Worm (Caenorhabditis elegans): ENCODE data around the gene prp-8.

Gene prp-8

ce11 chrIII:8126978-8127377 is 37.2 kb upstream of the prp-8 start:
- no peak for TF ChIP-seq aly-2 (tag; optimal IDR thresholded peaks at IDR 0.05)
- no peak for TF ChIP-seq daf-12 (tag; optimal IDR thresholded peaks at IDR 0.05)
- TF ChIP-seq nfya-1 (tag; optimal IDR thresholded peaks at IDR 0.05; ENCODE audit: insufficient read depth): peak; percentile 55
- TF ChIP-seq lin-39 (tag; optimal IDR thresholded peaks at IDR 0.05): peak; percentile 76
- TF ChIP-seq pha-4 (tag; optimal IDR thresholded peaks at IDR 0.05): peak; percentile 38
- TF ChIP-seq mml-1 (tag; optimal IDR thresholded peaks at IDR 0.05): no peak
- no peak for TF ChIP-seq nhr-25 (tag; optimal IDR thresholded peaks at IDR 0.05)
- TF ChIP-seq egl-5 (tag; optimal IDR thresholded peaks at IDR 0.05): no peak
- TF ChIP-seq hmg-11 (tag; optimal IDR thresholded peaks at IDR 0.05): peak; percentile 87

- TF ChIP-seq egl-5 (tag; optimal IDR thresholded peaks at IDR 0.05) (no peak), nhr-76 (tag; optimal IDR thresholded peaks at IDR 0.05) (no peak), aly-2 (tag; optimal IDR thresholded peaks at IDR 0.05) (no peak), ama-1 (optimal IDR thresholded peaks at IDR 0.05) (no peak), lin-39 (tag; optimal IDR thresholded peaks at IDR 0.05) (no peak), ceh-28 (tag; optimal IDR thresholded peaks at IDR 0.05) (no peak), lin-15B (tag; optimal IDR thresholded peaks at IDR 0.05) (no peak), fkh-10 (GFP tag; optimal IDR thresholded peaks at IDR 0.05) (no peak), nhr-67 (tag; optimal IDR thresholded peaks at IDR 0.05) (no peak), nhr-28 (tag; optimal IDR thresholded peaks at IDR 0.05) (no peak), hmg-11 (tag; optimal IDR thresholded peaks at IDR 0.05) (no peak), ceh-16 (tag; optimal IDR thresholded peaks at IDR 0.05) (no peak), ZK546.5 (tag; optimal IDR thresholded peaks at IDR 0.05) (no peak), lsy-12 (tag; optimal IDR thresholded peaks at IDR 0.05) (no peak), ztf-4 (tag; optimal IDR thresholded peaks at IDR 0.05) (no peak), R02D3.7 (tag; optimal IDR thresholded peaks at IDR 0.05) (no peak), nhr-23 (tag; optimal IDR thresholded peaks at IDR 0.05) (no peak), nhr-11 (tag; optimal IDR thresholded peaks at IDR 0.05) (no peak), mml-1 (tag; optimal IDR thresholded peaks at IDR 0.05) (no peak)
Measured at ce11 chrIII:8129195-8129594, 35.0 kb upstream of the prp-8 start.

ce11 chrIII:8130177-8130902 is 33.8 kb upstream of the prp-8 start, which contains the start of the genes rpl-21 and C14B9.10:
Gene rpl-21 (minus strand): TSS chrIII:8130227.
Gene C14B9.10 (plus strand): TSS chrIII:8130852.
- TF ChIP-seq lin-15B (tag; optimal IDR thresholded peaks at IDR 0.05) (peak; percentile 87), nhr-11 (tag; optimal IDR thresholded peaks at IDR 0.05) (no peak), ceh-28 (tag; optimal IDR thresholded peaks at IDR 0.05) (peak; percentile 57), nhr-28 (tag; optimal IDR thresholded peaks at IDR 0.05) (no peak), mdl-1 (tag; optimal IDR thresholded peaks at IDR 0.05) (no peak), eor-1 (tag; optimal IDR thresholded peaks at IDR 0.05) (no peak), nhr-43 (tag; optimal IDR thresholded peaks at IDR 0.05; ENCODE audit: poor library complexity, severe bottlenecking) (peak; percentile 74), egl-5 (tag; optimal IDR thresholded peaks at IDR 0.05) (peak; percentile 81), ceh-16 (tag; optimal IDR thresholded peaks at IDR 0.05) (peak; percentile 11), daf-12 (tag; optimal IDR thresholded peaks at IDR 0.05) (no peak), ceh-9 (tag; optimal IDR thresholded peaks at IDR 0.05) (no peak), nhr-12 (tag; optimal IDR thresholded peaks at IDR 0.05) (no peak), ZK546.5 (tag; optimal IDR thresholded peaks at IDR 0.05) (peak; percentile 0), pqm-1 (tag; optimal IDR thresholded peaks at IDR 0.05) (peak; percentile 59), elt-2 (tag; optimal IDR thresholded peaks at IDR 0.05) (peak; percentile 45), ztf-4 (tag; optimal IDR thresholded peaks at IDR 0.05) (no peak), nhr-77 (tag; optimal IDR thresholded peaks at IDR 0.05) (no peak), pha-4 (tag; optimal IDR thresholded peaks at IDR 0.05) (peak; percentile 95), nhr-25 (tag; optimal IDR thresholded peaks at IDR 0.05) (peak; percentile 83), hmg-11 (tag; optimal IDR thresholded peaks at IDR 0.05) (peak; percentile 90), ceh-82 (tag; optimal IDR thresholded peaks at IDR 0.05) (peak; percentile 20), tbx-2 (tag; optimal IDR thresholded peaks at IDR 0.05) (peak; percentile 11), ama-1 (optimal IDR thresholded peaks at IDR 0.05) (peak; percentile 53), nhr-237 (tag; optimal IDR thresholded peaks at IDR 0.05) (no peak), snpc-4 (tag; optimal IDR thresholded peaks at IDR 0.05) (peak; percentile 47), nhr-23 (tag; optimal IDR thresholded peaks at IDR 0.05) (peak; percentile 85), lsy-12 (tag; optimal IDR thresholded peaks at IDR 0.05) (peak; percentile 63), fkh-10 (GFP tag; optimal IDR thresholded peaks at IDR 0.05) (no peak), lin-39 (tag; optimal IDR thresholded peaks at IDR 0.05) (peak; percentile 90), jun-1 (tag; optimal IDR thresholded peaks at IDR 0.05) (peak; percentile 35), egl-27 (tag; optimal IDR thresholded peaks at IDR 0.05) (no peak), nhr-76 (tag; optimal IDR thresholded peaks at IDR 0.05) (no peak), unc-39 (tag; optimal IDR thresholded peaks at IDR 0.05) (no peak), nfya-1 (tag; optimal IDR thresholded peaks at IDR 0.05; ENCODE audit: insufficient read depth) (peak; percentile 98), elt-1 (tag; optimal IDR thresholded peaks at IDR 0.05) (no peak), nhr-67 (tag; optimal IDR thresholded peaks at IDR 0.05) (no peak), R02D3.7 (tag; optimal IDR thresholded peaks at IDR 0.05) (peak; percentile 82), unc-62 (GFP tag; optimal IDR thresholded peaks at IDR 0.05) (peak; percentile 11), ztf-11 (tag; optimal IDR thresholded peaks at IDR 0.05) (no peak), aly-2 (tag; optimal IDR thresholded peaks at IDR 0.05) (no peak), mml-1 (tag; optimal IDR thresholded peaks at IDR 0.05) (no peak), skn-1 (tag; optimal IDR thresholded peaks at IDR 0.05) (peak; percentile 58), elt-3 (tag; optimal IDR thresholded peaks at IDR 0.05) (no peak), fos-1 (tag; optimal IDR thresholded peaks at IDR 0.05) (no peak)

Data from whole organism, L3 larva.